Fruit fly (Drosophila melanogaster) whole organism, embryonic: ENCODE results near the gene CG42232.

Experiments used
- Asciz ChIP-seq: fragments of 200-800 bp; sonication (Bioruptor generic); optimal IDR thresholded peaks from 2 replicates; lab custom pipeline; 2017; ENCODE audit warnings: missing biosample characterization, mild to moderate bottlenecking, missing genetic modification characterization, missing genetic modification reagents
- Atf3 ChIP-seq: fragments of 200-800 bp; sonication (Bioruptor generic); optimal IDR thresholded peaks from 3 replicates; lab custom pipeline; 2016; ENCODE audit warnings: missing biosample characterization, missing genetic modification characterization
- CG10209 ChIP-seq: fragments of 200-800 bp; sonication (Bioruptor generic); optimal IDR thresholded peaks from 3 replicates; lab custom pipeline; 2017; ENCODE audit warnings: missing biosample characterization, mild to moderate bottlenecking, missing genetic modification characterization, missing genetic modification reagents
- CG12104 ChIP-seq: fragments of 200-800 bp; sonication (Bioruptor generic); optimal IDR thresholded peaks from 3 replicates; lab custom pipeline; 2016; ENCODE audit warnings: missing biosample characterization, missing genetic modification characterization
- CG12659 ChIP-seq: fragments of 200-800 bp; sonication (Bioruptor generic); optimal IDR thresholded peaks from 3 replicates; lab custom pipeline; 2017; ENCODE audit warnings: mild to moderate bottlenecking, missing biosample characterization, missing genetic modification reagents, missing genetic modification characterization
- CG1602 ChIP-seq: fragments of 200-800 bp; sonication (Bioruptor generic); optimal IDR thresholded peaks from 3 replicates; lab custom pipeline; 2016; ENCODE audit warnings: missing biosample characterization, missing genetic modification characterization
- CG1603 ChIP-seq: fragments of 200-800 bp; sonication (Bioruptor generic); optimal IDR thresholded peaks from 2 replicates; lab custom pipeline; 2019; ENCODE audit warnings: missing biosample characterization, mild to moderate bottlenecking, missing genetic modification characterization, moderate library complexity
- CG18599 ChIP-seq: fragments of 200-800 bp; sonication (Bioruptor generic); optimal IDR thresholded peaks from 3 replicates; lab custom pipeline; 2017; ENCODE audit warnings: missing biosample characterization, missing genetic modification characterization, mild to moderate bottlenecking, moderate library complexity, missing genetic modification reagents
- CG2199 ChIP-seq: fragments of 200-800 bp; sonication (Bioruptor generic); IDR thresholded peaks from 3 replicates; pipeline ENCODE4 v1.3.6; 2022; ENCODE audit warnings: missing biosample characterization, missing genetic modification characterization
- CG32532 ChIP-seq: fragments of 200-800 bp; sonication (Bioruptor generic); IDR thresholded peaks from 2 replicates; pipeline ENCODE4 v1.3.6; 2022; ENCODE audit warnings: missing biosample characterization, missing genetic modification characterization
- CG32772 ChIP-seq: fragments of 200-800 bp; sonication (Bioruptor generic); IDR thresholded peaks from 2 replicates; pipeline ENCODE4 v1.3.6; 2022; ENCODE audit warnings: missing biosample characterization, missing genetic modification characterization
- CG34376 ChIP-seq: fragments of 200-800 bp; sonication (Bioruptor generic); optimal IDR thresholded peaks from 2 replicates; lab custom pipeline; 2018; ENCODE audit warnings: missing biosample characterization, mild to moderate bottlenecking, missing genetic modification characterization
- CG3726 ChIP-seq: fragments of 200-800 bp; sonication (Bioruptor generic); IDR thresholded peaks from 3 replicates; pipeline ENCODE4, ENCODE4 v1.3.6; 2022; ENCODE audit warnings: missing biosample characterization, missing genetic modification characterization
- CG7372 ChIP-seq: fragments of 200-800 bp; sonication (Bioruptor generic); IDR thresholded peaks from 2 replicates; pipeline ENCODE4 v1.3.6; 2022; ENCODE audit warnings: missing biosample characterization, missing genetic modification characterization
- CG7928 ChIP-seq: fragments of 200-800 bp; sonication (Bioruptor generic); optimal IDR thresholded peaks from 2 replicates; lab custom pipeline; 2017; ENCODE audit warnings: missing biosample characterization, mild to moderate bottlenecking, missing genetic modification characterization
- CG8944 ChIP-seq: fragments of 200-800 bp; sonication (Bioruptor generic); optimal IDR thresholded peaks from 3 replicates; lab custom pipeline; 2016; ENCODE audit warnings: missing biosample characterization, missing genetic modification characterization
- Doc2 ChIP-seq: fragments of 200-800 bp; sonication (Bioruptor generic); IDR thresholded peaks from 2 replicates; pipeline ENCODE4 v1.3.6; 2022; ENCODE audit warnings: missing biosample characterization, missing genetic modification characterization
- Dref ChIP-seq: fragments of 200-800 bp; sonication (Bioruptor generic); IDR thresholded peaks from 2 replicates; pipeline ENCODE4 v1.3.6; 2022; ENCODE audit warnings: missing biosample characterization, missing genetic modification characterization
- ERR ChIP-seq: fragments of 200-800 bp; sonication (Bioruptor generic); optimal IDR thresholded peaks from 2 replicates; lab custom pipeline; 2016; ENCODE audit warnings: missing biosample characterization, missing genetic modification characterization
- H15 ChIP-seq: fragments of 200-800 bp; sonication (Bioruptor generic); IDR thresholded peaks from 3 replicates; pipeline ENCODE4 v1.3.6; 2022; ENCODE audit warnings: missing biosample characterization, missing genetic modification characterization
- H2.0 ChIP-seq: fragments of 200-800 bp; sonication (Bioruptor generic); IDR thresholded peaks from 2 replicates; pipeline ENCODE4 v1.3.6; 2022; ENCODE audit warnings: missing biosample characterization, missing genetic modification characterization
- HLH3B ChIP-seq: fragments of 200-800 bp; sonication (Bioruptor generic); IDR thresholded peaks from 2 replicates; pipeline ENCODE4 v1.3.6; 2022; ENCODE audit warnings: missing biosample characterization, missing genetic modification characterization
- HmgZ ChIP-seq: fragments of 200-800 bp; sonication (Bioruptor generic); optimal IDR thresholded peaks from 2 replicates; lab custom pipeline; 2018; ENCODE audit warnings: missing biosample characterization, mild to moderate bottlenecking, missing genetic modification characterization
- Jarid2 ChIP-seq: fragments of 200-800 bp; sonication (Bioruptor generic); optimal IDR thresholded peaks from 3 replicates; lab custom pipeline; 2017; ENCODE audit warnings: mild to moderate bottlenecking, missing biosample characterization, missing genetic modification reagents, missing genetic modification characterization
- Lpt ChIP-seq: fragments of >200 bp; optimal IDR thresholded peaks from 2 replicates; lab custom pipeline; 2018; ENCODE audit warnings: missing biosample characterization, missing genetic modification characterization
- Mad ChIP-seq: fragments of 200-800 bp; sonication (Bioruptor generic); optimal IDR thresholded peaks from 2 replicates; lab custom pipeline; 2016; ENCODE audit warnings: missing biosample characterization, missing genetic modification characterization
- Mrtf ChIP-seq: fragments of 200-800 bp; sonication (Bioruptor generic); IDR thresholded peaks from 3 replicates; pipeline ENCODE4 v1.3.6; 2022; ENCODE audit warnings: missing biosample characterization, missing genetic modification characterization
- Optix ChIP-seq: fragments of 200-800 bp; sonication (Bioruptor generic); IDR thresholded peaks from 3 replicates; pipeline ENCODE4 v1.3.6; 2022; ENCODE audit warnings: missing biosample characterization, missing genetic modification characterization
- PHDP ChIP-seq: fragments of 200-800 bp; sonication (Bioruptor generic); optimal IDR thresholded peaks from 3 replicates; lab custom pipeline; 2018; ENCODE audit warnings: missing biosample characterization, mild to moderate bottlenecking, missing genetic modification characterization, moderate library complexity
- Sry-β ChIP-seq: fragments of 200-800 bp; sonication (Bioruptor generic); optimal IDR thresholded peaks from 2 replicates; lab custom pipeline; 2018; ENCODE audit warnings: missing biosample characterization, mild to moderate bottlenecking, missing genetic modification characterization, moderate library complexity
- Vsx1 ChIP-seq: fragments of 200-800 bp; sonication (Bioruptor generic); optimal IDR thresholded peaks from 2 replicates; lab custom pipeline; 2017; ENCODE audit warnings: missing biosample characterization, mild to moderate bottlenecking, missing genetic modification characterization, missing genetic modification reagents
- br ChIP-seq: fragments of >200 bp; optimal IDR thresholded peaks from 2 replicates; lab custom pipeline; 2017
- btn ChIP-seq: fragments of 200-800 bp; sonication (Bioruptor generic); optimal IDR thresholded peaks from 2 replicates; lab custom pipeline; 2016; ENCODE audit warnings: missing biosample characterization, missing genetic modification characterization
- cas ChIP-seq: fragments of 200-800 bp; sonication (Bioruptor generic); IDR thresholded peaks from 2 replicates; pipeline ENCODE4 v1.3.6; 2022; ENCODE audit warnings: missing biosample characterization, missing genetic modification characterization
- cwo ChIP-seq: fragments of 200-800 bp; sonication (Bioruptor generic); optimal IDR thresholded peaks from 3 replicates; lab custom pipeline; 2017; ENCODE audit warnings: missing biosample characterization, missing genetic modification characterization, mild to moderate bottlenecking, moderate library complexity, missing genetic modification reagents
- dimm ChIP-seq: fragments of 200-800 bp; sonication (Bioruptor generic); IDR thresholded peaks from 2 replicates; pipeline ENCODE4 v1.3.6; 2022; ENCODE audit warnings: missing biosample characterization, missing genetic modification characterization
- ewg ChIP-seq: fragments of 200-800 bp; sonication (Bioruptor generic); optimal IDR thresholded peaks from 3 replicates; lab custom pipeline; 2017; ENCODE audit warnings: mild to moderate bottlenecking, missing biosample characterization, missing genetic modification reagents, missing genetic modification characterization
- gro ChIP-seq: fragments of 200-800 bp; sonication (Bioruptor generic); optimal IDR thresholded peaks from 2 replicates; lab custom pipeline; 2016; ENCODE audit warnings: missing biosample characterization, missing genetic modification characterization
- ham ChIP-seq: fragments of 200-800 bp; sonication (Bioruptor generic); IDR thresholded peaks from 2 replicates; pipeline ENCODE4 v1.3.6; 2022; ENCODE audit warnings: missing biosample characterization, missing genetic modification characterization
- hb ChIP-seq: fragments of 200-800 bp; sonication (Bioruptor generic); IDR thresholded peaks from 3 replicates; pipeline ENCODE4 v1.3.6; 2022; ENCODE audit warnings: missing biosample characterization, missing genetic modification characterization; ENCODE audit not compliant: partially characterized antibody
- hbn ChIP-seq: fragments of 200-800 bp; sonication (Bioruptor generic); IDR thresholded peaks from 2 replicates; pipeline ENCODE4 v1.3.6; 2022; ENCODE audit warnings: missing biosample characterization, missing genetic modification characterization; ENCODE audit not compliant: partially characterized antibody
- lola ChIP-seq, 3 experiments: fragments of >200 bp in 2 of 3; fragments of 200-800 bp in 1 of 3; sonication (Bioruptor generic) in 1 of 3; optimal IDR thresholded peaks; 2 replicates each; lab custom pipeline; 2017 to 2019; ENCODE audit warnings: missing biosample characterization in 3 of 3, missing genetic modification characterization in 3 of 3, mild to moderate bottlenecking in 1 of 3, moderate library complexity in 1 of 3
- peb ChIP-seq: fragments of 200-800 bp; sonication (Bioruptor generic); IDR thresholded peaks from 2 replicates; pipeline ENCODE4 v1.3.6; 2022; ENCODE audit warnings: missing biosample characterization, missing genetic modification characterization
- prd ChIP-seq, 3 experiments: fragments of >200 bp in 2 of 3; fragments of 200-800 bp in 1 of 3; sonication (Bioruptor generic) in 1 of 3; optimal IDR thresholded peaks in 2 of 3; IDR thresholded peaks in 1 of 3; 2 replicates in 2 of 3; 3 replicates in 1 of 3; pipeline versions ENCODE4 v1.3.6 to Lab custom; 2017 to 2022; ENCODE audit warnings: missing biosample characterization in 1 of 3, missing genetic modification characterization in 1 of 3
- scrt ChIP-seq: fragments of 200-800 bp; sonication (Bioruptor generic); optimal IDR thresholded peaks from 2 replicates; lab custom pipeline; 2018; ENCODE audit warnings: missing biosample characterization, mild to moderate bottlenecking, missing genetic modification characterization, moderate library complexity
- sens-2 ChIP-seq: fragments of 200-800 bp; sonication (Bioruptor generic); IDR thresholded peaks from 2 replicates; pipeline ENCODE4 v1.3.6; 2022; ENCODE audit warnings: missing biosample characterization, missing genetic modification characterization
- slp2 ChIP-seq: fragments of 200-800 bp; sonication (Bioruptor generic); optimal IDR thresholded peaks from 2 replicates; lab custom pipeline; 2016; ENCODE audit warnings: missing biosample characterization, missing genetic modification characterization
- tap ChIP-seq: fragments of 200-800 bp; optimal IDR thresholded peaks from 3 replicates; lab custom pipeline; 2019; ENCODE audit warnings: missing biosample characterization, mild to moderate bottlenecking, missing genetic modification characterization, moderate library complexity
- tio ChIP-seq: fragments of 200-800 bp; sonication (Bioruptor generic); optimal IDR thresholded peaks from 2 replicates; lab custom pipeline; 2017; ENCODE audit warnings: missing biosample characterization, missing genetic modification characterization, inconsistent platforms
- unpg ChIP-seq: fragments of 200-800 bp; sonication (Bioruptor generic); optimal IDR thresholded peaks from 3 replicates; lab custom pipeline; 2018; ENCODE audit warnings: missing biosample characterization, mild to moderate bottlenecking, missing genetic modification characterization, moderate library complexity
- zen ChIP-seq: fragments of 200-800 bp; sonication (Bioruptor generic); optimal IDR thresholded peaks from 3 replicates; lab custom pipeline; 2018; ENCODE audit warnings: missing biosample characterization, mild to moderate bottlenecking, missing genetic modification characterization, moderate library complexity

Gene CG42232

dm6 chr3R:16432665-16433065 is 36.8 kb downstream of the CG42232 start, which contains the start of gene Fntb (continued):
- TF ChIP-seq dimm (GFP tag; lab: Robert Waterston, UW) (no peak), tio (GFP tag; lab: Kevin White, UChicago) (no peak), Sry-β (GFP tag; lab: Kevin White, UChicago) (peak; percentile 68), ERR (GFP tag; lab: Kevin White, UChicago) (no peak), CG1602 (peak; percentile 53), gro (GFP tag; lab: Kevin White, UChicago) (no peak), H2.0 (peak; percentile 39), CG32532 (GFP tag; lab: Robert Waterston, UW) (peak; percentile 70; the same call in 1 of the 2 replicates), scrt (GFP tag; lab: Kevin White, UChicago) (peak; percentile 46), prd (optimal IDR thresholded peaks at IDR 0.05; lab: Kevin White, UChicago) (no peak), prd (GFP tag; IDR thresholded peaks at IDR 0.05; lab: Robert Waterston, UW) (peak; percentile 72), lola (GFP tag; optimal IDR thresholded peaks at IDR 0.05; lab: Kevin White, UChicago) (peak in 1 of 3 experiments; percentile 60), CG32772 (peak; percentile 52; the same call in 1 of the 2 replicates), HmgZ (peak; percentile 72), PHDP (tag; lab: Kevin White, UChicago) (peak; percentile 81), CG18599 (GFP tag; lab: Kevin White, UChicago) (no peak), zen (tag; lab: Kevin White, UChicago) (peak; percentile 56), Mad (GFP tag; lab: Kevin White, UChicago) (peak; percentile 37), H15 (no peak), cas (GFP tag; lab: Robert Waterston, UW) (no peak), slp2 (GFP tag; lab: Kevin White, UChicago) (no peak), Dref (GFP tag; lab: Robert Waterston, UW) (no peak), ewg (peak; percentile 25), Jarid2 (GFP tag; lab: Kevin White, UChicago) (no peak), hbn (GFP tag; lab: Robert Waterston, UW) (no peak), ham (no peak), unpg (peak; percentile 83), CG1603 (tag; lab: Kevin White, UChicago) (no peak), btn (no peak), CG3726 (GFP tag; lab: Robert Waterston, UW) (no peak), Lpt (no peak), Optix (GFP tag; lab: Robert Waterston, UW) (no peak), Atf3 (GFP tag; lab: Kevin White, UChicago) (no peak), CG7928 (GFP tag; lab: Kevin White, UChicago) (peak; percentile 5), CG34376 (GFP tag; lab: Kevin White, UChicago) (peak; percentile 44), br (lab: Kevin White, UChicago) (no peak), cwo (GFP tag; lab: Kevin White, UChicago) (peak; percentile 31), CG2199 (GFP tag; lab: Robert Waterston, UW) (no peak), CG7372 (GFP tag; lab: Robert Waterston, UW) (peak; percentile 20; the same call in 1 of the 2 replicates), HLH3B (0 out of 2 replicates have a peak, but pooled peaks have one; percentile 44), CG12104 (GFP tag; lab: Kevin White, UChicago) (peak; percentile 40), Mrtf (GFP tag; lab: Robert Waterston, UW) (peak; percentile 22; the same call in 1 of the 3 replicates), sens-2 (GFP tag; lab: Robert Waterston, UW) (no peak), Vsx1 (GFP tag; lab: Kevin White, UChicago) (no peak), Asciz (GFP tag; lab: Kevin White, UChicago) (no peak), CG8944 (GFP tag; lab: Kevin White, UChicago) (no peak), CG10209 (peak; percentile 73), hb (no peak), CG12659 (GFP tag; lab: Kevin White, UChicago) (peak; percentile 69), Doc2 (GFP tag; lab: Robert Waterston, UW) (no peak), tap (tag; lab: Kevin White, UChicago) (no peak), peb (GFP tag; lab: Robert Waterston, UW) (peak; percentile 7; the same call in 1 of the 2 replicates)
